Worm (Caenorhabditis elegans) whole organism, mixed stage, embryonic: ENCODE measurements around the gene B0304.4.

Experiments
- lsy-2 ChIP-seq: fragments of 150-350 bp; optimal IDR thresholded peaks from 2 replicates; lab custom pipeline; 2014; ENCODE audit warnings: missing biosample characterization, missing genetic modification characterization
- mab-5 ChIP-seq: fragments of 150-350 bp; optimal IDR thresholded peaks from 2 replicates; lab custom pipeline; 2014; ENCODE audit warnings: missing biosample characterization, missing genetic modification characterization
- sptf-1 ChIP-seq: sonication (generic microtip); optimal IDR thresholded peaks from 2 replicates; lab custom pipeline; 2017; ENCODE audit warnings: mild to moderate bottlenecking, missing genetic modification characterization, moderate library complexity, missing compliant biosample characterization

DNA sequence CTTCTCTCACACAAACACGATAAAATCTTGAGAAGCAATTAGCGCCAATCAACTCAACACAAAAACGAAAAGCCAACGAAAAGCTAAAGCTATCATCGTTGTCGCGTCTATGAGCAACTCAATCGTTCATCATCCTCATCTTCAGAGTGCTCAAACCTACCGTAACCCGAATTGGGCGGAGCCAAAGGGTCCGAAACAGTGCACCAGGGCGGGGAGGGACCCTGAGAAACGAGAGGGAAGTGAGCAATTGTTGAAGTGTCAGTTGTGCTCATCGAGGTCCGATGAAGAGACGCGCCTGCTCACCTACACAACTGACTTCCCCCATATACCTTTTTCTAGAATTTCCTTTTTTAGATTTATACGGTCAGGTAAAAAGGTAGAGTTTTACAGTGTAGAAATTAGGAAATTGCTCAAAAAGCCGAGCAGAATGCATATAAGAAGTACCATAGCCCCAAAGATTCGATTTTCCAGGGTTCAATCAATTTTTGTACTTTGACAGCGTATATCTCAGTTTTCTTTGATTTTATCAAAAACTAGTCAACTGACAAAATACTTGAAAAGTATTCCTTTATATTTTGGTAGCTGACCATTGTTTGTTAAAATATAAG lies 4.6 kb downstream of the B0304.4 start, which contains the start of gene hlh-1:
- TF ChIP-seq sptf-1 (tag; lab: Kevin White, UChicago) (peak; percentile 12), lsy-2 (peak; percentile 89), mab-5 (tag; lab: Kevin White, UChicago) (no peak)
